1 fruit fly cellular context compared by ENCODE assay signal in genomic region chr2L:4583306-4583705, dm6.
TF ChIP-seq lines count a peak whose summit lies in the region.

No protein-coding gene starts in this region.

TF ChIP-seq in whole organism, embryonic, 481 proteins besides CTCF, POLR2A, EP300 and RAD21 (continued from another document):
- TF ChIP-seq kay (GFP tag; optimal IDR thresholded peaks at IDR 0.05; lab: Kevin White, UChicago) = peak; percentile 8
- TF ChIP-seq maf-S (GFP tag; optimal IDR thresholded peaks at IDR 0.05; lab: Kevin White, UChicago) = peak; percentile 13
- peak; percentile 61; the same call in 1 of the 2 replicates for TF ChIP-seq gt (GFP tag; IDR thresholded peaks at IDR 0.05; lab: Robert Waterston, UW)
- TF ChIP-seq D19B (GFP tag; optimal IDR thresholded peaks at IDR 0.05; lab: Kevin White, UChicago) = no peak
- peak; percentile 46 for TF ChIP-seq Hsf (GFP tag; optimal IDR thresholded peaks at IDR 0.05; lab: Kevin White, UChicago)
- TF ChIP-seq CG10959 (GFP tag; IDR thresholded peaks at IDR 0.05; lab: Robert Waterston, UW) = peak; percentile 70; the same call in 1 of the 2 replicates
- TF ChIP-seq Hey (tag; optimal IDR thresholded peaks at IDR 0.05; lab: Kevin White, UChicago) = no peak
- TF ChIP-seq CG10267 (tag; optimal IDR thresholded peaks at IDR 0.05; lab: Kevin White, UChicago) = peak; percentile 58
- peak; percentile 1 for TF ChIP-seq disco-r (GFP tag; optimal IDR thresholded peaks at IDR 0.05; lab: Kevin White, UChicago)
- peak; percentile 64 for TF ChIP-seq CG8388 (GFP tag; optimal IDR thresholded peaks at IDR 0.05; lab: Kevin White, UChicago)
- TF ChIP-seq otp (GFP tag; IDR thresholded peaks at IDR 0.05; lab: Robert Waterston, UW) = peak; percentile 79; the same call in 2 of the 3 replicates
- TF ChIP-seq peb (GFP tag; IDR thresholded peaks at IDR 0.05; lab: Robert Waterston, UW) = 0 out of 2 replicates have a peak, but pooled peaks have one; percentile 48
- TF ChIP-seq CG3995 (GFP tag; optimal IDR thresholded peaks at IDR 0.05; lab: Kevin White, UChicago) = no peak
- peak; percentile 33 for TF ChIP-seq CG12104 (GFP tag; optimal IDR thresholded peaks at IDR 0.05; lab: Kevin White, UChicago)
- TF ChIP-seq hbn (GFP tag; IDR thresholded peaks at IDR 0.05; lab: Robert Waterston, UW; ENCODE audit: partially characterized antibody) = no peak
- TF ChIP-seq E2f2 (GFP tag; IDR thresholded peaks at IDR 0.05; lab: Robert Waterston, UW) = peak; percentile 30; the same call in 1 of the 2 replicates
- no peak for TF ChIP-seq pfk (GFP tag; optimal IDR thresholded peaks at IDR 0.05; lab: Kevin White, UChicago)
- no peak for TF ChIP-seq bbx (GFP tag; IDR thresholded peaks at IDR 0.05; lab: Robert Waterston, UW; ENCODE audit: partially characterized antibody)
- TF ChIP-seq Nf-YA (GFP tag; IDR thresholded peaks at IDR 0.05; lab: Robert Waterston, UW) = peak; percentile 63
- peak; percentile 31 for TF ChIP-seq NC2α (GFP tag; optimal IDR thresholded peaks at IDR 0.05; lab: Kevin White, UChicago)
- TF ChIP-seq CG6254 (GFP tag; optimal IDR thresholded peaks at IDR 0.05; lab: Kevin White, UChicago) = peak; percentile 52
- peak; percentile 91 for TF ChIP-seq Ets65A (GFP tag; lab: Kevin White, UChicago)
- TF ChIP-seq CG18011 (GFP tag; optimal IDR thresholded peaks at IDR 0.05; lab: Kevin White, UChicago) = no peak
- TF ChIP-seq CG12219 (GFP tag; optimal IDR thresholded peaks at IDR 0.05; lab: Kevin White, UChicago) = peak; percentile 59
- TF ChIP-seq CG4360 (GFP tag; IDR thresholded peaks at IDR 0.05; lab: Robert Waterston, UW) = peak; percentile 47
- peak; percentile 9 for TF ChIP-seq CG11398 (GFP tag; optimal IDR thresholded peaks at IDR 0.05; lab: Kevin White, UChicago)
- no peak for TF ChIP-seq GATAe (GFP tag; conservative IDR thresholded peaks at IDR 0.05; lab: Robert Waterston, UW)
- TF ChIP-seq CG30020 (tag; optimal IDR thresholded peaks at IDR 0.05; lab: Kevin White, UChicago) = no peak
- peak; percentile 51 for TF ChIP-seq lilli (GFP tag; optimal IDR thresholded peaks at IDR 0.05; lab: Kevin White, UChicago)
- peak; percentile 56 for TF ChIP-seq CG1024 (GFP tag; IDR thresholded peaks at IDR 0.05; lab: Robert Waterston, UW)
- 0 out of 2 replicates have a peak, but pooled peaks have one; percentile 21 for TF ChIP-seq klu (GFP tag; IDR thresholded peaks at IDR 0.05; lab: Robert Waterston, UW)
- peak; percentile 85 for TF ChIP-seq CG11504 (tag; optimal IDR thresholded peaks at IDR 0.05; lab: Kevin White, UChicago)
- 0 out of 2 replicates have a peak, but pooled peaks have one; percentile 30 for TF ChIP-seq Lim3 (GFP tag; IDR thresholded peaks at IDR 0.05; lab: Robert Waterston, UW)
- peak; percentile 78 for TF ChIP-seq unpg (GFP tag; optimal IDR thresholded peaks at IDR 0.05; lab: Kevin White, UChicago)
- TF ChIP-seq CG17802 (tag; optimal IDR thresholded peaks at IDR 0.05; lab: Kevin White, UChicago) = peak; percentile 43
- TF ChIP-seq sob (GFP tag; IDR thresholded peaks at IDR 0.05; lab: Robert Waterston, UW) = peak; percentile 66
- TF ChIP-seq phol (tag; optimal IDR thresholded peaks at IDR 0.05; lab: Kevin White, UChicago) = peak; percentile 86
- TF ChIP-seq CG14050 (GFP tag; IDR thresholded peaks at IDR 0.05; lab: Robert Waterston, UW) = peak; percentile 71; the same call in 2 of the 3 replicates
- no peak for TF ChIP-seq pan (optimal IDR thresholded peaks at IDR 0.05; lab: Kevin White, UChicago)
- peak in 1 of 2 experiments; percentile 86 for TF ChIP-seq pan (GFP tag; optimal IDR thresholded peaks at IDR 0.05 in 1 of 2, IDR thresholded peaks at IDR 0.05 in 1 of 2)
- TF ChIP-seq ab (GFP tag; optimal IDR thresholded peaks at IDR 0.05; lab: Kevin White, UChicago) = no peak
- peak; percentile 56; the same call in 1 of the 2 replicates for TF ChIP-seq Rfx (GFP tag; IDR thresholded peaks at IDR 0.05; lab: Robert Waterston, UW)
- TF ChIP-seq insv (GFP tag; optimal IDR thresholded peaks at IDR 0.05; lab: Kevin White, UChicago) = no peak
- TF ChIP-seq CG2889 (GFP tag; IDR thresholded peaks at IDR 0.05; lab: Robert Waterston, UW) = peak; percentile 58; the same call in 1 of the 3 replicates
- TF ChIP-seq onecut (GFP tag; IDR thresholded peaks at IDR 0.05; lab: Robert Waterston, UW) = peak; percentile 65
- TF ChIP-seq CG7839 (tag; optimal IDR thresholded peaks at IDR 0.05; lab: Kevin White, UChicago) = peak; percentile 79
- peak; percentile 64 for TF ChIP-seq CG4404 (GFP tag; IDR thresholded peaks at IDR 0.05; lab: Robert Waterston, UW)
- TF ChIP-seq D (optimal IDR thresholded peaks at IDR 0.05; lab: Kevin White, UChicago) = no peak
- TF ChIP-seq D (GFP tag; optimal IDR thresholded peaks at IDR 0.05; lab: Kevin White, UChicago) = peak; percentile 53
- TF ChIP-seq Hr51 (GFP tag; optimal IDR thresholded peaks at IDR 0.05; lab: Kevin White, UChicago) = peak in 1 of 2 experiments; percentile 81
- 0 out of 3 replicates have a peak, but pooled peaks have one; percentile 45 for TF ChIP-seq CG11456 (GFP tag; IDR thresholded peaks at IDR 0.05; lab: Robert Waterston, UW)
- TF ChIP-seq Hmr (GFP tag; optimal IDR thresholded peaks at IDR 0.05; lab: Kevin White, UChicago) = peak; percentile 45
- peak; percentile 59; the same call in 1 of the 2 replicates for TF ChIP-seq stc (GFP tag; IDR thresholded peaks at IDR 0.05; lab: Robert Waterston, UW)
- TF ChIP-seq CG14441 (GFP tag; IDR thresholded peaks at IDR 0.05; lab: Robert Waterston, UW) = peak; percentile 82
- peak; percentile 54; the same call in 1 of the 3 replicates for TF ChIP-seq CG7357 (GFP tag; IDR thresholded peaks at IDR 0.05; lab: Robert Waterston, UW)
- peak; percentile 39 for TF ChIP-seq CG10462 (GFP tag; optimal IDR thresholded peaks at IDR 0.05; lab: Kevin White, UChicago)
